Worm (Caenorhabditis elegans): ENCODE data around the gene pph-2.

DNA sequence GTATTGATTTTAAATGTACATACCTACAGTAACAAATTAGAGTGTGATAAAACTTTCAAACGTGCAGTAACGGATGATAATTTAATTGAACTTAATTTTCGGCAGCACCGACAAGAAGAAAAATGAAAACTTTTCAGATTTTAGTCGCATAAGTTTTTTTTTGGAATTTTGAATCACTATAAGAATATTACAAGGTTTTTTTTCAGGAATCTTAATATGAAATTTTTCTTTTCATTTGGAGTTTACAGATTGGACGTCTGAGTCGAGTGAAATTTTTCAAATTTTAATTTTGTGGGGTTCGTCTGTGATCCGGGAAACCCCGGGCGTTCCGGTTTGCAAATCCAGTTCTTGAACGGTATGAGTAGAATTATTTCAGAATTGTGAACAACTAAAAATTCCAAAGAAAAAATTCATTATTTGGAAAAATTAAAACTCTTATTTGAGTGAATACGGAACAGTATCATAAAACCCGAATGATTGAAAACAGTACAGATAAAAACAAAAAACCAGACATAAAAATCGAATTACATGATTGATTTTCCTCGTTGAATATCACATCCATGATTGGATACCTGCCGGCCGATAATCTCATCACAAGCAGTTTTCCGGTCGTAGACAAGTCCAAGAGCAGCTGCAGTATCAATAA, 35.8 kb upstream of the pph-2 start:
- TF ChIP-seq dao-5 (tag; optimal IDR thresholded peaks at IDR 0.05) (no peak), W03F9.2 (tag; optimal IDR thresholded peaks at IDR 0.05) (no peak)
